Worm (Caenorhabditis elegans): ENCODE measurements around the gene F55F10.1.

Gene F55F10.1

DNA sequence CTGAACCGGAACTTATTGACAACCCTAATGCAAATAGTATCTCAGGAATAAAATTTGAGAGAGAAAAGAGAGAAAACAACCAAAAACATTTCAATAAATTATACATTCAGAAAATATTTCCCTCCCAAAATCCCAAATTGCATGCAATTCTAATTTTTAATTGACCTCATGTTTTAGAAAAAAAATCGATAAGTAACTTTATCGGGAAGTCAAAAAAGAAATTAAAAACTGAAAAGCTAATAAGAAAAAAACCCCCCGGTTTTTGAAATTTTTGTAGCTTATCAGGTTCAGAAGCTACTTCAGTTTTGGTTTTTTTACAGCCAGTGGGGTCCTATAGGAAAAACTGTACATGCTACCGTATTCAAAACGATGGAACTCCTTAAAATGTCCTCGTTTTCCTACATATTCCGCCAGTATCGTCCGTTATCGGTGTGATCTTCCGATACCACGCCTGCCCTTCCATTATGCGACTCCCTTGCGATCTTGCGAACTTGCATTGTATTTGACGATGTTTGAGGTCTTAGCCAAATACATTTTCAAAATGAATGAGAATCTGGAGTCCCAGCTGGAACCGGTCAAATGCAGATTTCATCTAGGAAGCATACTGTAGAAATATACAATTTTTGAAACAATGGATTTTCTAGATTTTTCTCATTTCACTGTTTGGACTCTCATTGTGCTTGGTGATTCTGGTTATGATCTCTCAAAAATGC, 24.3 kb upstream of the F55F10.1 start, which contains the start of the genes W03B1.3 and oac-51:
W03B1.3 (minus strand) TSS at position 101 of the 713 bp plus-strand sequence.
oac-51 (plus strand) TSS at position 663 of the 713 bp plus-strand sequence.
- no peak for TF ChIP-seq ceh-19 (GFP tag; optimal IDR thresholded peaks at IDR 0.05)
- TF ChIP-seq T23F11.4 (GFP tag; optimal IDR thresholded peaks at IDR 0.05) = no peak
- TF ChIP-seq ceh-31 (tag; optimal IDR thresholded peaks at IDR 0.05) = no peak
- no peak for TF ChIP-seq ceh-24 (tag; optimal IDR thresholded peaks at IDR 0.05)
- no peak for TF ChIP-seq Y22D7AL.16 (tag; optimal IDR thresholded peaks at IDR 0.05)
- TF ChIP-seq ceh-48 (tag; optimal IDR thresholded peaks at IDR 0.05) = no peak
- no peak for TF ChIP-seq nhr-232 (tag; optimal IDR thresholded peaks at IDR 0.05)
- TF ChIP-seq sox-2 (GFP tag; IDR thresholded peaks at IDR 0.05) = no peak
- no peak for TF ChIP-seq ceh-2 (tag; optimal IDR thresholded peaks at IDR 0.05)
- no peak for TF ChIP-seq hlh-8 (tag; optimal IDR thresholded peaks at IDR 0.05)
- TF ChIP-seq pha-2 (tag; optimal IDR thresholded peaks at IDR 0.05) = no peak
- no peak for TF ChIP-seq sdc-2 (tag; optimal IDR thresholded peaks at IDR 0.05)
- TF ChIP-seq ref-2 (tag; optimal IDR thresholded peaks at IDR 0.05) = no peak

DNA sequence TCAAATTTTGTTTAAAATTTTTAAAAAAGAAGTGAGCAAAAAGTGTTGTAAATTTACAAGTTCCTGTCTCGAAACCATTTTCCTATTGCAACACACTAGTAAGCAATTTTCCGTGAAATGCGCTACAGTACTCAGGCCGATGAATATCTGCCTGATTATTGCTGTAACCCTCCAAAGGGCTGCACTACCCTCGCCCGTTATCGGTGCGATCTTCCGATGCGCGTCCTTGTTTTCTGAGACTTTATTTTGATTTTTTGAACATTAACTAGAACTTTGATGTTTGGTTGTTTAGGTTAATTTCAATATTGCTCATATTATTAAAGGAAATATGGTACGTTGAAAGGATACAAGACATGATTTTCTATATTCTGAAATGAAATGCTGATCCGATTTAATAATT, 22.4 kb upstream of the F55F10.1 start:
- no peak for TF ChIP-seq unc-86 (tag; optimal IDR thresholded peaks at IDR 0.05)
- TF ChIP-seq lin-11 (tag; optimal IDR thresholded peaks at IDR 0.05) = no peak
- TF ChIP-seq sox-4 (tag; optimal IDR thresholded peaks at IDR 0.05) = no peak
- TF ChIP-seq hlh-15 (tag; optimal IDR thresholded peaks at IDR 0.05) = no peak
- TF ChIP-seq T23F11.4 (GFP tag; optimal IDR thresholded peaks at IDR 0.05) = no peak
- no peak for TF ChIP-seq F13H6.1 (tag; optimal IDR thresholded peaks at IDR 0.05)
- TF ChIP-seq pha-2 (tag; optimal IDR thresholded peaks at IDR 0.05) = no peak
- TF ChIP-seq ceh-9 (tag; optimal IDR thresholded peaks at IDR 0.05) = no peak
- no peak for TF ChIP-seq hlh-30 (tag; optimal IDR thresholded peaks at IDR 0.05; ENCODE audit: insufficient read depth)

DNA sequence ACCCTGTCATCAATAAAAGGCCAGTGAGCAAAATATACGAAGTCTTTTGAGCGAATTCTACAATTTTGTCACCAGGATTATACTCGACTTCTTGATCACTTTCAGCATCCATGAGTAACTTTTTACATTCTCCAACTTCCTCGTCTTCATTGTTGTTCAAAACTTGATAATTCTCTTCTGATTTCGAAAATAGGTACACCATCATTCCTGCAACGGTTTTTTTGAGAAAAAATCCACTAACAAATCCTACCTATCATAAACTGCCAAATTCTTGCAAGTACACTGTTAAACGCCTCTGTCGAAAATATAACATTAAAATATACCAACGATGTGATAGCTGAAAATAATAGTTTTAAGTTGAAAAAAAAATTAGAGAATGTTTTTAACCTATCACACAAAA, 15.8 kb upstream of the F55F10.1 start:
- TF ChIP-seq tbx-2 (tag; optimal IDR thresholded peaks at IDR 0.05) = no peak
- no peak for TF ChIP-seq unc-55 (GFP tag; optimal IDR thresholded peaks at IDR 0.05)
- TF ChIP-seq ceh-2 (tag; optimal IDR thresholded peaks at IDR 0.05) = no peak
- TF ChIP-seq sox-2 (GFP tag; IDR thresholded peaks at IDR 0.05) = no peak

DNA sequence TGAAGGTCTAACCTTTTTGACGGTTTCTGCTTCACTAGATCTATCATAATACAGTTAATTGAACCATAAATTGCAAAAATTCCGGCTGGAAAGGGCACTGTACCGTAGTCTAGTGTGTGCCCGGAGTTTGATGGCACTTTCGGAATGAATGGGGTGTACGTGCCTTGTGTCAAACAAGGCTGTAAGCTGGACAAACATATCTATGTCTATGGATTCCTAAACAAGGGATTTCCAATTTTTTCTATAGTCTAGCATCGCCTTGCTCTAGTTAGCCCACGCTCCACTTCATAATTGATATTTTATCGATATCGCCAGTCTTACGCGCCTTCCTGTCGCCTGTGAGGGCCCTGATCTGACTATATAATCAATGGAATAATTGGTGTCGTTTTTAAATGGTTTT, 14.1 kb upstream of the F55F10.1 start, which contains the start of gene oac-52:
oac-52 (minus strand) TSS at position 101 of the 400 bp plus-strand sequence.
- TF ChIP-seq ama-1 (optimal IDR thresholded peaks at IDR 0.05) = no peak
- TF ChIP-seq fax-1 (tag; optimal IDR thresholded peaks at IDR 0.05) = no peak
- no peak for TF ChIP-seq sdc-2 (tag; optimal IDR thresholded peaks at IDR 0.05)
- no peak for TF ChIP-seq gmeb-2 (tag; optimal IDR thresholded peaks at IDR 0.05)
- TF ChIP-seq syd-9 (tag; optimal IDR thresholded peaks at IDR 0.05) = no peak
- no peak for TF ChIP-seq ztf-16 (tag; optimal IDR thresholded peaks at IDR 0.05)
- TF ChIP-seq ceh-34 (tag; optimal IDR thresholded peaks at IDR 0.05) = no peak
- TF ChIP-seq ceh-48 (tag; optimal IDR thresholded peaks at IDR 0.05) = no peak

DNA sequence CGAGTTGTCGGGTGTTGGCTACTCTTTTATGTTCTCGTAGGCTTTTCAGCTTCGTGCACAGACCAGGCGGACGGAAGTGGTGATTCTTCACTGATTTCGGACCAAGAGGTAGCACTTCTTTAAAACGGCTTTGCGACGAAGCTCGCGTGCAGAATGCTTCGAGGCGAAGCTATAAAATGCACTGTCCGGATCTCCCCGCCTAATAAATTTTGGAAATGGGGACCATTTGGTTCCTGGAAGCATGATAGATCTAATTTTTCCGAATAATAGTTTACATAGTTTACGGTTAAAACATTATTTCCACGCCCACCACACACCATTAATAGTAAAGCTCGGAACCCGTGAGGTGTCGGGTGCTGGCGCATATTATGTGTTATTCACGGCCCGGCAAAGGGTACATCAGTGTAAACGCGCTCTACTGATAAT, 13.0 kb upstream of the F55F10.1 start:
- no peak for TF ChIP-seq ceh-14 (tag; optimal IDR thresholded peaks at IDR 0.05)
- no peak for TF ChIP-seq ceh-19 (GFP tag; optimal IDR thresholded peaks at IDR 0.05)
- TF ChIP-seq ceh-31 (tag; optimal IDR thresholded peaks at IDR 0.05) = no peak
- TF ChIP-seq pat-9 (tag; optimal IDR thresholded peaks at IDR 0.05) = no peak
- no peak for TF ChIP-seq dve-1 (tag; optimal IDR thresholded peaks at IDR 0.05)
- no peak for TF ChIP-seq ama-1 (optimal IDR thresholded peaks at IDR 0.05)
- no peak for TF ChIP-seq sox-2 (GFP tag; IDR thresholded peaks at IDR 0.05)
- TF ChIP-seq zip-5 (tag; optimal IDR thresholded peaks at IDR 0.05) = no peak
- no peak for TF ChIP-seq nhr-11 (tag; optimal IDR thresholded peaks at IDR 0.05)
- TF ChIP-seq tbx-2 (tag; optimal IDR thresholded peaks at IDR 0.05) = no peak
- no peak for TF ChIP-seq ceh-45 (GFP tag; IDR thresholded peaks at IDR 0.05)
- no peak for TF ChIP-seq ahr-1 (tag; optimal IDR thresholded peaks at IDR 0.05)
- TF ChIP-seq unc-86 (tag; optimal IDR thresholded peaks at IDR 0.05) = no peak
- no peak for TF ChIP-seq elt-4 (tag; optimal IDR thresholded peaks at IDR 0.05)
- TF ChIP-seq ceh-6 (GFP tag; optimal IDR thresholded peaks at IDR 0.05) = no peak
- TF ChIP-seq ceh-22 (tag; optimal IDR thresholded peaks at IDR 0.05) = no peak
- TF ChIP-seq fax-1 (tag; optimal IDR thresholded peaks at IDR 0.05) = no peak
- no peak for TF ChIP-seq ceh-9 (tag; optimal IDR thresholded peaks at IDR 0.05)

Measured in whole organism, late embryonic.